Fruit fly (Drosophila melanogaster) S2 (cell line): ENCODE measurements around the gene CG14715.

ENCODE experiments used
- CG8478 ChIP-seq: fragments of >200 bp; optimal IDR thresholded peaks from 2 replicates; lab custom pipeline; 2018
- CTCF ChIP-seq, 2 experiments: fragments of >200 bp; optimal IDR thresholded peaks; 2 replicates each; lab custom pipeline; 2018

DNA sequence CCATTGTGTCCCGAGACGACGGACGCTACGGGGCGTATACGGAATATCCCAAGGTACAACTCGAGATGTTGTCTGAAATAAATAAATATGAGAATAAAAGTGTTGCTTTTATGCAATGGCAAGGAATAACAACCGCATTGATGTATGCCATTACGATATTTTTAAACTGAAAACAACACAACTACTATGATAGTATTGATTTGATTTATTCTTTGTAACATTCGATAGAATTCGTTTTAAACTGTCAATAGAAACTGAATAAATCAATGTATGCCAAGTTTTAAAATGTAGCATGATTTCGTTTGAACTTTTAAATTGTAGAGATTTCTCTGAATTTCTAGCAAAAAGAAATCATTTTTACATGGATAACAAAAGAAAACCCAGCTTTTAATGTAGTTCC, 22.2 kb downstream of the CG14715 start, which contains the start of gene CG14717:
- no peak for TF ChIP-seq CTCF (optimal IDR thresholded peaks at IDR 0.05; lab: Kevin White, UChicago)
- no peak for TF ChIP-seq CG8478
